Worm (Caenorhabditis elegans) whole organism, L4/young adult: ENCODE data around the gene C13F10.7.
A peak's percentile ranks its signal among the peaks of the same experiment; 100 is the strongest.

Experiments used
- W03F9.2 ChIP-seq: fragments of 150-350 bp; optimal IDR thresholded peaks from 2 replicates; lab custom pipeline; 2014; ENCODE audit warnings: missing biosample characterization, missing genetic modification characterization
- dao-5 ChIP-seq: sonication (generic microtip); optimal IDR thresholded peaks from 2 replicates; lab custom pipeline; 2016; ENCODE audit warnings: missing genotype, missing genetic modification characterization, moderate library complexity, missing compliant biosample characterization
- him-1 ChIP-seq: sonication (generic microtip); optimal IDR thresholded peaks from 2 replicates; lab custom pipeline; 2016; ENCODE audit warnings: missing genotype, missing genetic modification reagents, missing genetic modification characterization, missing compliant biosample characterization

C13F10.7 gene

ce11 chrV:7225894-7226293 is 2.8 kb upstream of the C13F10.7 start:
- TF ChIP-seq dao-5 (tag; lab: Kevin White, UChicago) (no peak), W03F9.2 (tag; lab: Kevin White, UChicago) (no peak), him-1 (no peak)

ce11 chrV:7224947-7225346 is 1.9 kb upstream of the C13F10.7 start, which contains the start of gene fkb-3:
TSS of gene fkb-3 (plus strand) at chrV:7225223.
- TF ChIP-seq dao-5 (tag; lab: Kevin White, UChicago) (no peak), him-1 (no peak), W03F9.2 (tag; lab: Kevin White, UChicago) (no peak)

ce11 chrV:7224353-7224752 is 1.3 kb upstream of the C13F10.7 start:
- TF ChIP-seq him-1 (no peak), W03F9.2 (tag; lab: Kevin White, UChicago) (no peak), dao-5 (tag; lab: Kevin White, UChicago) (no peak)

ce11 chrV:7223941-7224340 is 889 bp upstream of the C13F10.7 start, which contains the start of gene C13F10.1:
TSS of gene C13F10.1 (plus strand) at chrV:7224078.
- no peak for TF ChIP-seq him-1
- no peak for TF ChIP-seq dao-5 (tag; lab: Kevin White, UChicago)
- TF ChIP-seq W03F9.2 (tag; lab: Kevin White, UChicago) = no peak

- no peak for TF ChIP-seq W03F9.2 (tag; lab: Kevin White, UChicago)
- no peak for TF ChIP-seq him-1
- TF ChIP-seq dao-5 (tag; lab: Kevin White, UChicago) = no peak
Measured at ce11 chrV:7220973-7221519, 2.0 kb downstream of the C13F10.7 start, which contains the start of the genes C13F10.8, C13F10.6 and kxd-1. TSS of gene C13F10.8 (minus strand) at chrV:7221023. TSS of gene C13F10.6 (minus strand) at chrV:7221039. TSS of gene kxd-1 (plus strand) at chrV:7221469.

- no peak for TF ChIP-seq him-1
- TF ChIP-seq dao-5 (tag; lab: Kevin White, UChicago) = no peak
- no peak for TF ChIP-seq W03F9.2 (tag; lab: Kevin White, UChicago)
Measured at ce11 chrV:7218988-7219387, 4.1 kb downstream of the C13F10.7 start, which contains the start of gene C13F10.5. TSS of gene C13F10.5 (minus strand) at chrV:7219088.

ce11 chrV:7216016-7216415 is 7.0 kb downstream of the C13F10.7 start:
- TF ChIP-seq him-1 (peak; percentile 24), W03F9.2 (tag; lab: Kevin White, UChicago) (no peak)

- TF ChIP-seq him-1 (no peak), dao-5 (tag; lab: Kevin White, UChicago) (no peak), W03F9.2 (tag; lab: Kevin White, UChicago) (no peak)
Measured at ce11 chrV:7214802-7215201, 8.2 kb downstream of the C13F10.7 start, which contains the start of gene soap-1. TSS of gene soap-1 (minus strand) at chrV:7214902.

- TF ChIP-seq him-1 = no peak
- TF ChIP-seq W03F9.2 (tag; lab: Kevin White, UChicago) = no peak
- TF ChIP-seq dao-5 (tag; lab: Kevin White, UChicago) = no peak
Measured at ce11 chrV:7209001-7209400, 14.1 kb downstream of the C13F10.7 start.

ce11 chrV:7201353-7201752 is 21.7 kb downstream of the C13F10.7 start:
- TF ChIP-seq him-1 = no peak

ce11 chrV:7199932-7200331 is 23.1 kb downstream of the C13F10.7 start, which contains the start of gene F09G2.1:
TSS of gene F09G2.1 (plus strand) at chrV:7200232.
- TF ChIP-seq dao-5 (tag; lab: Kevin White, UChicago) (no peak), W03F9.2 (tag; lab: Kevin White, UChicago) (no peak), him-1 (no peak)

- TF ChIP-seq him-1 = no peak
- no peak for TF ChIP-seq dao-5 (tag; lab: Kevin White, UChicago)
- no peak for TF ChIP-seq W03F9.2 (tag; lab: Kevin White, UChicago)
Measured at ce11 chrV:7199077-7199476, 24.0 kb downstream of the C13F10.7 start.

ce11 chrV:7198403-7198802 is 24.6 kb downstream of the C13F10.7 start:
- TF ChIP-seq dao-5 (tag; lab: Kevin White, UChicago) = no peak
- TF ChIP-seq W03F9.2 (tag; lab: Kevin White, UChicago) = no peak
- TF ChIP-seq him-1 = no peak

ce11 chrV:7197036-7197435 is 26.0 kb downstream of the C13F10.7 start:
- TF ChIP-seq him-1 (no peak), W03F9.2 (tag; lab: Kevin White, UChicago) (no peak), dao-5 (tag; lab: Kevin White, UChicago) (no peak)

- peak; percentile 52 for TF ChIP-seq him-1
- peak; percentile 93 for TF ChIP-seq W03F9.2 (tag; lab: Kevin White, UChicago)
- no peak for TF ChIP-seq dao-5 (tag; lab: Kevin White, UChicago)
Measured at ce11 chrV:7196498-7196966, 26.5 kb downstream of the C13F10.7 start, which contains the start of gene F09G2.2. TSS of gene F09G2.2 (plus strand) at chrV:7196916.
